Worm (Caenorhabditis elegans) whole organism, L4/young adult: ENCODE measurements around the gene rips-1.

Experiments
- dao-5 ChIP-seq: sonication (generic microtip); optimal IDR thresholded peaks from 2 replicates; lab custom pipeline; 2016; ENCODE audit warnings: missing genotype, missing genetic modification characterization, moderate library complexity, missing compliant biosample characterization
- him-1 ChIP-seq: sonication (generic microtip); optimal IDR thresholded peaks from 2 replicates; lab custom pipeline; 2016; ENCODE audit warnings: missing genotype, missing genetic modification reagents, missing genetic modification characterization, missing compliant biosample characterization

- TF ChIP-seq him-1 (tag; lab: Kevin White, UChicago) (no peak), dao-5 (no peak)
These were observed 5.1 kb downstream of the rips-1 start for ce11 chrV:3776946-3777345.
